Worm (Caenorhabditis elegans) whole organism, mixed stage, embryonic: ENCODE data around the gene T11F9.7.

Experiments used
- M03D4.4 ChIP-seq: sonication (generic microtip); optimal IDR thresholded peaks from 2 replicates; lab custom pipeline; 2017; ENCODE audit warnings: mild to moderate bottlenecking, missing genetic modification characterization, missing compliant biosample characterization
- bed-3 ChIP-seq: fragments of 200-800 bp; sonication (Bioruptor generic); optimal IDR thresholded peaks from 3 replicates; lab custom pipeline; 2018; ENCODE audit warnings: mild to moderate bottlenecking, missing genetic modification characterization, moderate library complexity, missing compliant biosample characterization
- blmp-1 ChIP-seq: fragments of 150-350 bp; optimal IDR thresholded peaks from 2 replicates; lab custom pipeline; 2014; ENCODE audit warnings: missing biosample characterization, missing genetic modification characterization
- ceh-39 ChIP-seq: fragments of 150-350 bp; optimal IDR thresholded peaks from 2 replicates; lab custom pipeline; 2014; ENCODE audit warnings: missing biosample characterization, missing genetic modification characterization
- ceh-43 ChIP-seq: fragments of 200-800 bp; sonication (Bioruptor generic); optimal IDR thresholded peaks from 2 replicates; lab custom pipeline; 2018; ENCODE audit warnings: mild to moderate bottlenecking, missing genetic modification characterization, moderate library complexity, missing compliant biosample characterization
- ceh-83 ChIP-seq: fragments of 200-800 bp; sonication (Bioruptor generic); optimal IDR thresholded peaks from 2 replicates; lab custom pipeline; 2018; ENCODE audit warnings: mild to moderate bottlenecking, missing genetic modification characterization, missing compliant biosample characterization
- ces-1 ChIP-seq: fragments of 150-350 bp; optimal IDR thresholded peaks from 2 replicates; lab custom pipeline; 2014; ENCODE audit warnings: missing biosample characterization, missing genetic modification reagents, missing genetic modification characterization
- cnd-1 ChIP-seq: fragments of 200-800 bp; sonication (Bioruptor generic); optimal IDR thresholded peaks from 2 replicates; lab custom pipeline; 2018; ENCODE audit warnings: mild to moderate bottlenecking, missing genetic modification characterization, missing compliant biosample characterization
- drap-1 ChIP-seq: fragments of 200-800 bp; sonication (Bioruptor generic); optimal IDR thresholded peaks from 3 replicates; lab custom pipeline; 2018; ENCODE audit warnings: mild to moderate bottlenecking, missing genetic modification characterization, missing compliant biosample characterization
- elt-1 ChIP-seq: sonication (generic microtip); optimal IDR thresholded peaks from 2 replicates; lab custom pipeline; 2017; ENCODE audit warnings: missing genetic modification characterization, mild to moderate bottlenecking, missing compliant biosample characterization, antibody characterized with exemption, moderate library complexity, borderline replicate concordance; ENCODE audit not compliant: insufficient read depth
- elt-3 ChIP-seq: fragments of 150-350 bp; optimal IDR thresholded peaks from 2 replicates; lab custom pipeline; 2014; ENCODE audit warnings: missing biosample characterization, missing genetic modification characterization
- flh-1 ChIP-seq: fragments of 200-800 bp; sonication (Bioruptor generic); optimal IDR thresholded peaks from 2 replicates; lab custom pipeline; 2018; ENCODE audit warnings: mild to moderate bottlenecking, missing genetic modification characterization, moderate library complexity, missing compliant biosample characterization
- ham-2 ChIP-seq: fragments of 200-800 bp; sonication (Bioruptor generic); optimal IDR thresholded peaks from 2 replicates; lab custom pipeline; 2018; ENCODE audit warnings: mild to moderate bottlenecking, missing genetic modification characterization, missing compliant biosample characterization
- hlh-1 ChIP-seq: fragments of 150-350 bp; optimal IDR thresholded peaks from 2 replicates; lab custom pipeline; 2014; ENCODE audit warnings: missing biosample characterization, missing genetic modification reagents, missing genetic modification characterization
- lin-13 ChIP-seq: fragments of 150-350 bp; optimal IDR thresholded peaks from 2 replicates; lab custom pipeline; 2014; ENCODE audit warnings: missing biosample characterization, missing genetic modification characterization
- lin-32 ChIP-seq: fragments of 200-800 bp; sonication (Bioruptor generic); optimal IDR thresholded peaks from 2 replicates; lab custom pipeline; 2018; ENCODE audit warnings: mild to moderate bottlenecking, missing genetic modification characterization, missing compliant biosample characterization
- lsy-2 ChIP-seq: fragments of 150-350 bp; optimal IDR thresholded peaks from 2 replicates; lab custom pipeline; 2014; ENCODE audit warnings: missing biosample characterization, missing genetic modification characterization
- mab-5 ChIP-seq: fragments of 150-350 bp; optimal IDR thresholded peaks from 2 replicates; lab custom pipeline; 2014; ENCODE audit warnings: missing biosample characterization, missing genetic modification characterization
- mep-1 ChIP-seq: fragments of 150-350 bp; optimal IDR thresholded peaks from 2 replicates; lab custom pipeline; 2017; ENCODE audit warnings: missing biosample characterization, missing genetic modification reagents, missing genetic modification characterization, inconsistent platforms
- mls-2 ChIP-seq: sonication (generic microtip); optimal IDR thresholded peaks from 2 replicates; lab custom pipeline; 2016; ENCODE audit warnings: mild to moderate bottlenecking, missing genetic modification characterization, moderate library complexity, missing compliant biosample characterization
- nhr-237 ChIP-seq: fragments of 150-350 bp; optimal IDR thresholded peaks from 2 replicates; lab custom pipeline; 2014; ENCODE audit warnings: missing biosample characterization, missing genetic modification characterization
- nhr-28 ChIP-seq: fragments of 150-350 bp; optimal IDR thresholded peaks from 2 replicates; lab custom pipeline; 2014; ENCODE audit warnings: missing biosample characterization, missing genetic modification characterization
- nhr-76 ChIP-seq: sonication (generic microtip); optimal IDR thresholded peaks from 2 replicates; lab custom pipeline; 2017; ENCODE audit warnings: missing biosample characterization, missing genetic modification characterization
- pha-4 ChIP-seq: fragments of 150-350 bp; optimal IDR thresholded peaks from 2 replicates; lab custom pipeline; 2018; ENCODE audit warnings: missing biosample characterization, missing genetic modification reagents, missing genetic modification characterization
- sem-2 ChIP-seq: fragments of 200-800 bp; sonication (Bioruptor generic); optimal IDR thresholded peaks from 2 replicates; lab custom pipeline; 2018; ENCODE audit warnings: mild to moderate bottlenecking, missing genetic modification characterization, missing compliant biosample characterization
- snpc-4 ChIP-seq: fragments of 150-350 bp; optimal IDR thresholded peaks from 2 replicates; lab custom pipeline; 2014; ENCODE audit warnings: missing biosample characterization, missing genetic modification characterization
- sptf-1 ChIP-seq: sonication (generic microtip); optimal IDR thresholded peaks from 2 replicates; lab custom pipeline; 2017; ENCODE audit warnings: mild to moderate bottlenecking, missing genetic modification characterization, moderate library complexity, missing compliant biosample characterization
- tbx-8 ChIP-seq: fragments of 200-800 bp; sonication (Bioruptor generic); optimal IDR thresholded peaks from 2 replicates; lab custom pipeline; 2018; ENCODE audit warnings: mild to moderate bottlenecking, missing genetic modification characterization, moderate library complexity, missing compliant biosample characterization
- unc-120 ChIP-seq: sonication (generic microtip); optimal IDR thresholded peaks from 2 replicates; lab custom pipeline; 2017; ENCODE audit warnings: missing genetic modification characterization, missing compliant biosample characterization; ENCODE audit not compliant: poor library complexity, severe bottlenecking
- unc-62 ChIP-seq: fragments of 150-350 bp; optimal IDR thresholded peaks from 2 replicates; lab custom pipeline; 2014; ENCODE audit warnings: missing biosample characterization, missing genetic modification reagents, missing genetic modification characterization
- zip-8 ChIP-seq: fragments of 150-350 bp; optimal IDR thresholded peaks from 2 replicates; lab custom pipeline; 2014; ENCODE audit warnings: missing biosample characterization, missing genetic modification characterization
- ztf-11 ChIP-seq: fragments of 150-350 bp; optimal IDR thresholded peaks from 2 replicates; lab custom pipeline; 2014; ENCODE audit warnings: missing biosample characterization, missing genetic modification characterization

The T11F9.7 gene

ce11 chrV:11520215-11520614 is 44.5 kb downstream of the T11F9.7 start, which contains the start of the genes C55A6.11 and C55A6.7:
TSS of gene C55A6.11 (plus strand) at chrV:11520515.
TSS of gene C55A6.7 (minus strand) at chrV:11520530.
- TF ChIP-seq M03D4.4 (no peak), ceh-39 (tag; lab: Kevin White, UChicago) (no peak), nhr-237 (no peak), unc-62 (no peak), nhr-28 (no peak), flh-1 (GFP tag; lab: Kevin White, UChicago) (no peak), mep-1 (tag; lab: Kevin White, UChicago) (no peak), nhr-76 (tag; lab: Kevin White, UChicago) (no peak), snpc-4 (no peak), zip-8 (tag; lab: Kevin White, UChicago) (no peak), ztf-11 (tag; lab: Kevin White, UChicago) (no peak), pha-4 (no peak), elt-1 (no peak), lsy-2 (tag; lab: Kevin White, UChicago) (no peak)
- TF ChIP-seq, all 35 proteins: peak for 0

ce11 chrV:11521448-11521847 is 45.7 kb downstream of the T11F9.7 start, which contains the start of gene pafo-1:
TSS of gene pafo-1 (plus strand) at chrV:11521703.
- TF ChIP-seq unc-120 (tag; lab: Kevin White, UChicago), result peak; percentile 28
- TF ChIP-seq ceh-39 (tag; lab: Kevin White, UChicago), result peak; percentile 20
- TF ChIP-seq hlh-1 (tag; lab: Kevin White, UChicago), result peak; percentile 57
- TF ChIP-seq M03D4.4, result peak; percentile 76
- peak; percentile 19 for TF ChIP-seq ceh-83
- no peak for TF ChIP-seq lin-32 (GFP tag; lab: Kevin White, UChicago)
- peak; percentile 70 for TF ChIP-seq pha-4
- no peak for TF ChIP-seq mls-2 (tag; lab: Kevin White, UChicago)
- no peak for TF ChIP-seq nhr-28
- TF ChIP-seq zip-8 (tag; lab: Kevin White, UChicago), result no peak
- peak; percentile 49 for TF ChIP-seq drap-1
- peak; percentile 87 for TF ChIP-seq lin-13 (tag; lab: Kevin White, UChicago)
- TF ChIP-seq mep-1 (tag; lab: Kevin White, UChicago), result peak; percentile 80
- peak; percentile 44 for TF ChIP-seq ceh-43 (GFP tag; lab: Kevin White, UChicago)
- peak; percentile 43 for TF ChIP-seq tbx-8
- no peak for TF ChIP-seq elt-3 (tag; lab: Kevin White, UChicago)
- peak; percentile 75 for TF ChIP-seq lsy-2 (tag; lab: Kevin White, UChicago)
- TF ChIP-seq snpc-4, result no peak
- no peak for TF ChIP-seq blmp-1 (tag; lab: Kevin White, UChicago)
- TF ChIP-seq nhr-237, result peak; percentile 74
- TF ChIP-seq ces-1 (GFP tag; lab: Kevin White, UChicago), result no peak
- no peak for TF ChIP-seq ham-2 (GFP tag; lab: Kevin White, UChicago)
- peak; percentile 32 for TF ChIP-seq sem-2 (GFP tag; lab: Kevin White, UChicago)
- TF ChIP-seq elt-1, result no peak
- TF ChIP-seq bed-3 (GFP tag; lab: Kevin White, UChicago), result no peak
- peak; percentile 47 for TF ChIP-seq cnd-1 (tag; lab: Kevin White, UChicago)

DNA sequence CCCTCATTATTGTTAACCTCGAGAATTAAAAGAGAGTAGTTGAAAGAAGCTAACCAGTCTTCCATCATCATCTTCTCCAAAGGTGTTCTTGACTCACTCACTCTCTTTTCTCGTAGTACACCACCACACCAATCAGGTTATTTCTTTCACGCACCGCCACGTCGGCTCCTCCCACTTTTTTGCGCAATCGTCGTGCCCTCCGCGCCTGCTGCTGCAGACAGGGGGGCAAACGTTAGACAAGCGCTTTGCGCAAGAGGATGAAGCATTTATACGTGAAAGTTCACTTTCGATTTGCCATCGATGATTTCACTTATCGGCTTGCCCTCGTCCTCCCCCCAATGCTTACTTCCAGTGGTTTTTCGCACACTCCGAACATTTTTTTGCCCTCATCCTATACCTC is 49.6 kb downstream of the T11F9.7 start:
- TF ChIP-seq blmp-1 (tag; lab: Kevin White, UChicago) (peak; percentile 70), mab-5 (tag; lab: Kevin White, UChicago) (no peak), ham-2 (GFP tag; lab: Kevin White, UChicago) (peak; percentile 44), sptf-1 (tag; lab: Kevin White, UChicago) (peak; percentile 28)
